Fruit fly (Drosophila melanogaster) whole organism, prepupa: Measurements from ENCODE around the gene osp.

Experiments
- Blimp-1 ChIP-seq: fragments of 200-800 bp; sonication (Bioruptor generic); optimal IDR thresholded peaks from 3 replicates; lab custom pipeline; 2017; ENCODE audit warnings: missing biosample characterization, missing genetic modification characterization, mild to moderate bottlenecking, moderate library complexity, missing genetic modification reagents
- CG10631 ChIP-seq: fragments of 200-800 bp; sonication (Bioruptor generic); optimal IDR thresholded peaks from 2 replicates; lab custom pipeline; 2016; ENCODE audit warnings: missing biosample characterization, missing genetic modification characterization
- CG10669 ChIP-seq: fragments of 200-800 bp; sonication (Bioruptor generic); optimal IDR thresholded peaks from 3 replicates; lab custom pipeline; 2018; ENCODE audit warnings: missing biosample characterization, mild to moderate bottlenecking, missing genetic modification characterization, moderate library complexity
- CG11294 ChIP-seq: fragments of 200-800 bp; sonication (Bioruptor generic); IDR thresholded peaks from 2 replicates; pipeline ENCODE4 v1.3.6; 2022; ENCODE audit warnings: missing biosample characterization, missing genetic modification characterization
- CG11762 ChIP-seq: fragments of 200-800 bp; sonication (Bioruptor generic); optimal IDR thresholded peaks from 3 replicates; lab custom pipeline; 2016; ENCODE audit warnings: missing biosample characterization, missing genetic modification characterization; ENCODE audit not compliant: insufficient read depth
- CG11902 ChIP-seq: fragments of 200-800 bp; sonication (Bioruptor generic); optimal IDR thresholded peaks from 3 replicates; lab custom pipeline; 2016; ENCODE audit warnings: missing biosample characterization, missing genetic modification characterization
- CG15336 ChIP-seq: fragments of 200-800 bp; sonication (Bioruptor generic); IDR thresholded peaks from 2 replicates; pipeline ENCODE4 v1.3.6; 2022; ENCODE audit warnings: missing biosample characterization, missing genetic modification characterization
- CG1621 ChIP-seq: fragments of 200-800 bp; sonication (Bioruptor generic); optimal IDR thresholded peaks from 3 replicates; lab custom pipeline; 2018; ENCODE audit warnings: missing biosample characterization, mild to moderate bottlenecking, missing genetic modification characterization
- CG16779 ChIP-seq: fragments of 200-800 bp; sonication (Bioruptor generic); optimal IDR thresholded peaks from 3 replicates; lab custom pipeline; 2017; ENCODE audit warnings: missing biosample characterization, mild to moderate bottlenecking, missing genetic modification characterization
- CG31627 ChIP-seq: fragments of 200-800 bp; sonication (Bioruptor generic); optimal IDR thresholded peaks from 3 replicates; lab custom pipeline; 2016; ENCODE audit warnings: missing biosample characterization, missing genetic modification characterization
- CG32006 ChIP-seq: fragments of 200-800 bp; sonication (Bioruptor generic); optimal IDR thresholded peaks from 3 replicates; lab custom pipeline; 2017; ENCODE audit warnings: missing biosample characterization, mild to moderate bottlenecking, missing genetic modification characterization
- CG34406 ChIP-seq: fragments of 200-800 bp; sonication (Bioruptor generic); optimal IDR thresholded peaks from 3 replicates; lab custom pipeline; 2016; ENCODE audit warnings: missing biosample characterization, missing genetic modification characterization
- CG3919 ChIP-seq: fragments of 200-800 bp; sonication (Bioruptor generic); optimal IDR thresholded peaks from 3 replicates; lab custom pipeline; 2016; ENCODE audit warnings: missing biosample characterization, missing genetic modification characterization
- CG4318 ChIP-seq: fragments of 200-800 bp; sonication (Bioruptor generic); optimal IDR thresholded peaks from 3 replicates; lab custom pipeline; 2017; ENCODE audit warnings: missing biosample characterization, mild to moderate bottlenecking, missing genetic modification characterization
- CG6163 ChIP-seq: fragments of 200-800 bp; sonication (Bioruptor generic); IDR thresholded peaks from 3 replicates; pipeline ENCODE4 v1.3.6; 2022; ENCODE audit warnings: missing biosample characterization, missing genetic modification characterization
- CG6276 ChIP-seq: fragments of 200-800 bp; sonication (Bioruptor generic); optimal IDR thresholded peaks from 2 replicates; lab custom pipeline; 2017; ENCODE audit warnings: missing biosample characterization, mild to moderate bottlenecking, missing genetic modification characterization
- CG6792 ChIP-seq: fragments of 200-800 bp; sonication (Bioruptor generic); optimal IDR thresholded peaks from 3 replicates; lab custom pipeline; 2016; ENCODE audit warnings: missing biosample characterization, missing genetic modification characterization
- CG6854 ChIP-seq: fragments of 200-800 bp; sonication (Bioruptor generic); optimal IDR thresholded peaks from 2 replicates; lab custom pipeline; 2017; ENCODE audit warnings: missing biosample characterization, mild to moderate bottlenecking, missing genetic modification characterization
- CG7368 ChIP-seq: fragments of 200-800 bp; sonication (Bioruptor generic); optimal IDR thresholded peaks from 3 replicates; lab custom pipeline; 2016; ENCODE audit warnings: missing biosample characterization, missing genetic modification characterization
- CG8319 ChIP-seq: fragments of 200-800 bp; sonication (Bioruptor generic); optimal IDR thresholded peaks from 3 replicates; lab custom pipeline; 2016; ENCODE audit warnings: missing biosample characterization, missing genetic modification characterization
- CG8632 ChIP-seq: fragments of 200-800 bp; sonication (Bioruptor generic); optimal IDR thresholded peaks from 3 replicates; lab custom pipeline; 2016; ENCODE audit warnings: missing biosample characterization, missing genetic modification characterization
- CG9139 ChIP-seq: fragments of 200-800 bp; sonication (Bioruptor generic); optimal IDR thresholded peaks from 3 replicates; lab custom pipeline; 2017; ENCODE audit warnings: missing biosample characterization, mild to moderate bottlenecking, missing genetic modification characterization
- Eip78C ChIP-seq: fragments of 200-800 bp; sonication (Bioruptor generic); peaks from one replicate; lab custom pipeline; 2016; ENCODE audit warnings: missing biosample characterization, missing genetic modification characterization
- Eip93F ChIP-seq: fragments of 200-800 bp; sonication (Bioruptor generic); optimal IDR thresholded peaks from 2 replicates; lab custom pipeline; 2016; ENCODE audit warnings: missing biosample characterization, mild to moderate bottlenecking, missing genetic modification characterization
- Ets21C ChIP-seq: fragments of 200-800 bp; sonication (Bioruptor generic); optimal IDR thresholded peaks from 3 replicates; lab custom pipeline; 2016; ENCODE audit warnings: missing biosample characterization, missing genetic modification characterization
- Ets96B ChIP-seq: fragments of 200-800 bp; optimal IDR thresholded peaks from 2 replicates; lab custom pipeline; 2019; ENCODE audit warnings: missing biosample characterization, mild to moderate bottlenecking, missing genetic modification characterization, moderate library complexity
- Hr38 ChIP-seq: sonication (Bioruptor generic); optimal IDR thresholded peaks from 2 replicates; lab custom pipeline; 2016; ENCODE audit warnings: missing biosample characterization, missing genetic modification characterization
- Hr39 ChIP-seq: fragments of 200-800 bp; sonication (Bioruptor generic); optimal IDR thresholded peaks from 2 replicates; lab custom pipeline; 2016; ENCODE audit warnings: missing biosample characterization, missing genetic modification characterization
- Hr4 ChIP-seq: fragments of 200-800 bp; sonication (Bioruptor generic); optimal IDR thresholded peaks from 3 replicates; lab custom pipeline; 2016; ENCODE audit warnings: missing biosample characterization, missing genetic modification characterization
- Lpt ChIP-seq: fragments of 200-800 bp; sonication (Bioruptor generic); optimal IDR thresholded peaks from 3 replicates; lab custom pipeline; 2016; ENCODE audit warnings: missing biosample characterization, missing genetic modification characterization
- Met ChIP-seq: fragments of 200-800 bp; sonication (Bioruptor generic); optimal IDR thresholded peaks from 3 replicates; lab custom pipeline; 2016; ENCODE audit warnings: missing biosample characterization, missing genetic modification characterization
- OdsH ChIP-seq: fragments of 200-800 bp; sonication (Bioruptor generic); optimal IDR thresholded peaks from 3 replicates; lab custom pipeline; 2016; ENCODE audit warnings: missing biosample characterization, missing genetic modification characterization
- Smox ChIP-seq: fragments of 200-800 bp; sonication (Bioruptor generic); optimal IDR thresholded peaks from 3 replicates; lab custom pipeline; 2016; ENCODE audit warnings: missing biosample characterization, missing genetic modification characterization
- Sox102F ChIP-seq: fragments of 200-800 bp; sonication (Bioruptor generic); optimal IDR thresholded peaks from 2 replicates; lab custom pipeline; 2016; ENCODE audit warnings: missing biosample characterization, mild to moderate bottlenecking, missing genetic modification characterization
- Sox14 ChIP-seq: fragments of 200-800 bp; sonication (Bioruptor generic); optimal IDR thresholded peaks from 3 replicates; lab custom pipeline; 2016; ENCODE audit warnings: missing biosample characterization, missing genetic modification characterization
- Sox15 ChIP-seq: fragments of 200-800 bp; sonication (Bioruptor generic); optimal IDR thresholded peaks from 3 replicates; lab custom pipeline; 2016; ENCODE audit warnings: missing biosample characterization, missing genetic modification characterization
- achi ChIP-seq: fragments of 200-800 bp; sonication (Bioruptor generic); optimal IDR thresholded peaks from 3 replicates; lab custom pipeline; 2016; ENCODE audit warnings: missing biosample characterization, missing genetic modification characterization
- acj6 ChIP-seq: fragments of 200-800 bp; sonication (Bioruptor generic); optimal IDR thresholded peaks from 3 replicates; lab custom pipeline; 2016; ENCODE audit warnings: missing biosample characterization, missing genetic modification characterization
- dac ChIP-seq: fragments of 200-800 bp; sonication (Bioruptor generic); optimal IDR thresholded peaks from 2 replicates; lab custom pipeline; 2017; ENCODE audit warnings: missing biosample characterization, mild to moderate bottlenecking, missing genetic modification characterization
- dsx ChIP-seq: fragments of 200-800 bp; optimal IDR thresholded peaks from 3 replicates; lab custom pipeline; 2019; ENCODE audit warnings: missing biosample characterization, mild to moderate bottlenecking, missing genetic modification characterization, moderate library complexity; ENCODE audit not compliant: poor library complexity, severe bottlenecking
- eg ChIP-seq: fragments of 200-800 bp; sonication (Bioruptor generic); IDR thresholded peaks from 3 replicates; pipeline ENCODE4 v1.3.6; 2022; ENCODE audit warnings: missing biosample characterization, missing genetic modification characterization
- esn ChIP-seq: fragments of 200-800 bp; sonication (Bioruptor generic); optimal IDR thresholded peaks from 2 replicates; lab custom pipeline; 2016; ENCODE audit warnings: missing biosample characterization, mild to moderate bottlenecking, missing genetic modification characterization, moderate library complexity
- fd59A ChIP-seq: fragments of 200-800 bp; sonication (Bioruptor generic); optimal IDR thresholded peaks from 2 replicates; lab custom pipeline; 2017; ENCODE audit warnings: missing biosample characterization, mild to moderate bottlenecking, missing genetic modification characterization, missing genetic modification reagents
- fd85E ChIP-seq: fragments of 200-800 bp; sonication (Bioruptor generic); optimal IDR thresholded peaks from 3 replicates; lab custom pipeline; 2016; ENCODE audit warnings: missing biosample characterization, missing genetic modification characterization
- fkh ChIP-seq: fragments of 200-800 bp; sonication (Bioruptor generic); optimal IDR thresholded peaks from 3 replicates; lab custom pipeline; 2017; ENCODE audit warnings: missing biosample characterization, mild to moderate bottlenecking, missing genetic modification characterization, moderate library complexity
- lz ChIP-seq: fragments of 200-800 bp; sonication (Bioruptor generic); optimal IDR thresholded peaks from 3 replicates; lab custom pipeline; 2016; ENCODE audit warnings: missing biosample characterization, missing genetic modification characterization
- net ChIP-seq: fragments of 200-800 bp; sonication (Bioruptor generic); optimal IDR thresholded peaks from 3 replicates; lab custom pipeline; 2016; ENCODE audit warnings: missing biosample characterization, missing genetic modification characterization
- pdm3 ChIP-seq: fragments of 200-800 bp; sonication (Bioruptor generic); optimal IDR thresholded peaks from 3 replicates; lab custom pipeline; 2016; ENCODE audit warnings: missing biosample characterization, missing genetic modification characterization
- salr ChIP-seq, 2 experiments: fragments of 200-800 bp; sonication (Bioruptor generic); optimal IDR thresholded peaks; 3 replicates each; lab custom pipeline; 2016 to 2018; ENCODE audit warnings: missing biosample characterization in 2 of 2, missing genetic modification characterization in 2 of 2, mild to moderate bottlenecking in 1 of 2
- spab ChIP-seq: fragments of 200-800 bp; sonication (Bioruptor generic); optimal IDR thresholded peaks from 2 replicates; lab custom pipeline; 2017; ENCODE audit warnings: missing biosample characterization, mild to moderate bottlenecking, missing genetic modification characterization, missing genetic modification reagents
- ss ChIP-seq, 2 experiments: fragments of 200-800 bp; sonication (Bioruptor generic); optimal IDR thresholded peaks; 2 replicates in 1 of 2; 3 replicates in 1 of 2; lab custom pipeline; 2017 to 2018; ENCODE audit warnings: mild to moderate bottlenecking in 2 of 2, missing biosample characterization in 2 of 2, missing genetic modification characterization in 2 of 2, moderate library complexity in 1 of 2
- svp ChIP-seq: fragments of 200-800 bp; sonication (Bioruptor generic); peaks from one replicate; lab custom pipeline; 2016; ENCODE audit warnings: missing biosample characterization, missing genetic modification characterization
- topi ChIP-seq: fragments of 200-800 bp; sonication (Bioruptor generic); optimal IDR thresholded peaks from 3 replicates; lab custom pipeline; 2016; ENCODE audit warnings: missing biosample characterization, missing genetic modification characterization

The osp gene

DNA sequence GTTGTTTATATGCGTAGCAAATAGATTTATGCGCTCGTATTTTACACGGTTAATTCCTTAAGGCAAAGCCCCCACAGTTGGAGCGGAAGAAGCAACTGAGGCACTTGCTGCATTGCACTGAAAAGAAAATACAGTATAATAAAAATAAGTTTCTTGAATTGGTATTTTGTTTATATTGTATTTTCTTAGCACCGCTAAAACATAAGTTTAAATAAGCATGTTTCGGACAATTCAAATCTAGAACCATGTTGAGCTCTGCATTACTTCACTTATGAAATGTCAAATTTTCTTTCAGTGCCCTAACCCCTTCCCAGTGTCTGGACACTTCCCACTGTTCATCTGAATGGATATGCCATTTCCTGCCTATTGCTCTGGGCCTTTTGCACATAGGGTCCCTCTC lies 114.3 kb downstream of the osp start:
- peak; percentile 7 for TF ChIP-seq Sox102F (GFP tag; lab: Kevin White, UChicago)
- TF ChIP-seq CG8319 (GFP tag; lab: Kevin White, UChicago), result no peak
- TF ChIP-seq acj6, result peak; percentile 5
- TF ChIP-seq Hr39 (GFP tag; lab: Kevin White, UChicago), result no peak
- TF ChIP-seq CG32006 (GFP tag; lab: Kevin White, UChicago), result peak; percentile 55
- TF ChIP-seq CG1621, result no peak
- peak; percentile 14 for TF ChIP-seq Hr4
- no peak for TF ChIP-seq net (GFP tag; lab: Kevin White, UChicago)
- no peak for TF ChIP-seq CG34406 (GFP tag; lab: Kevin White, UChicago)
- peak; percentile 8 for TF ChIP-seq CG4318 (GFP tag; lab: Kevin White, UChicago)
- TF ChIP-seq fd59A (GFP tag; lab: Kevin White, UChicago), result no peak
- TF ChIP-seq salr (GFP tag; optimal IDR thresholded peaks at IDR 0.05; lab: Kevin White, UChicago), result no peak
- TF ChIP-seq CG7368 (GFP tag; lab: Kevin White, UChicago), result no peak
- TF ChIP-seq ss (GFP tag; optimal IDR thresholded peaks at IDR 0.05; lab: Kevin White, UChicago), result peak in 1 of 2 experiments; percentile 4
- peak; percentile 50 for TF ChIP-seq CG3919 (GFP tag; lab: Kevin White, UChicago)
- no peak for TF ChIP-seq CG31627 (GFP tag; lab: Kevin White, UChicago)
- no peak for TF ChIP-seq dsx (GFP tag; lab: Kevin White, UChicago)
- no peak for TF ChIP-seq CG9139 (GFP tag; lab: Kevin White, UChicago)
- TF ChIP-seq Blimp-1 (GFP tag; lab: Kevin White, UChicago), result no peak
- TF ChIP-seq lz, result no peak
- TF ChIP-seq Eip78C, result peak; percentile 87
- no peak for TF ChIP-seq Sox15 (GFP tag; lab: Kevin White, UChicago)
- no peak for TF ChIP-seq CG6163 (GFP tag; lab: Robert Waterston, UW)
- no peak for TF ChIP-seq CG11294 (GFP tag; lab: Robert Waterston, UW)
- TF ChIP-seq CG11902 (GFP tag; lab: Kevin White, UChicago), result no peak
- TF ChIP-seq Hr38, result no peak
- TF ChIP-seq eg (GFP tag; lab: Robert Waterston, UW), result no peak
- TF ChIP-seq CG6792 (GFP tag; lab: Kevin White, UChicago), result peak; percentile 21
- no peak for TF ChIP-seq fkh (GFP tag; lab: Kevin White, UChicago)
- peak; percentile 0 for TF ChIP-seq CG8632 (GFP tag; lab: Kevin White, UChicago)
- TF ChIP-seq Sox14, result peak; percentile 36
- no peak for TF ChIP-seq Eip93F (GFP tag; lab: Kevin White, UChicago)
- peak; percentile 39 for TF ChIP-seq Ets96B (tag; lab: Kevin White, UChicago)
- TF ChIP-seq CG10669 (GFP tag; lab: Kevin White, UChicago), result peak; percentile 31
- TF ChIP-seq topi (GFP tag; lab: Kevin White, UChicago), result peak; percentile 14
- TF ChIP-seq OdsH (GFP tag; lab: Kevin White, UChicago), result peak; percentile 49
- TF ChIP-seq achi (GFP tag; lab: Kevin White, UChicago), result peak; percentile 39
- TF ChIP-seq CG10631 (GFP tag; lab: Kevin White, UChicago), result peak; percentile 19
- no peak for TF ChIP-seq fd85E (GFP tag; lab: Kevin White, UChicago)
- TF ChIP-seq CG6276, result no peak
- peak; percentile 36 for TF ChIP-seq Lpt
- no peak for TF ChIP-seq Ets21C (GFP tag; lab: Kevin White, UChicago)
- TF ChIP-seq Smox (GFP tag; lab: Kevin White, UChicago), result peak; percentile 25
- no peak for TF ChIP-seq CG16779 (tag; lab: Kevin White, UChicago)
- TF ChIP-seq Met (GFP tag; lab: Kevin White, UChicago), result peak; percentile 27
- TF ChIP-seq dac (GFP tag; lab: Kevin White, UChicago), result no peak
- TF ChIP-seq svp (GFP tag; lab: Kevin White, UChicago), result peak; percentile 44
- 0 out of 2 replicates have a peak, but pooled peaks have one; percentile 19 for TF ChIP-seq CG15336 (GFP tag; lab: Robert Waterston, UW)
- no peak for TF ChIP-seq CG6854 (GFP tag; lab: Kevin White, UChicago)
- TF ChIP-seq spab (GFP tag; lab: Kevin White, UChicago), result peak; percentile 34
- TF ChIP-seq esn (GFP tag; lab: Kevin White, UChicago), result peak; percentile 16
- TF ChIP-seq pdm3 (GFP tag; lab: Kevin White, UChicago), result peak; percentile 38
- TF ChIP-seq CG11762 (GFP tag; lab: Kevin White, UChicago), result no peak
